Fruit fly (Drosophila melanogaster): ENCODE results near the gene Blos4.
A peak's percentile ranks its signal among the peaks of the same experiment; 100 is the strongest.

dm6 chr3L:10869144-10869543, 9.7 kb upstream of the Blos4 start:
- TF ChIP-seq dac (GFP tag; optimal IDR thresholded peaks at IDR 0.05) (no peak), OdsH (GFP tag; optimal IDR thresholded peaks at IDR 0.05) (no peak), Hr39 (GFP tag; optimal IDR thresholded peaks at IDR 0.05) (no peak), CG10669 (GFP tag; optimal IDR thresholded peaks at IDR 0.05) (no peak), Eip75B (GFP tag; optimal IDR thresholded peaks at IDR 0.05) (no peak), eg (GFP tag; IDR thresholded peaks at IDR 0.05) (0 out of 3 replicates have a peak, but pooled peaks have one; percentile 18), lz (GFP tag; optimal IDR thresholded peaks at IDR 0.05) (no peak), fd59A (GFP tag; optimal IDR thresholded peaks at IDR 0.05) (no peak), fd85E (GFP tag; optimal IDR thresholded peaks at IDR 0.05) (no peak), CG6808 (GFP tag; optimal IDR thresholded peaks at IDR 0.05) (no peak)
